Fruit fly (Drosophila melanogaster): ENCODE measurements around the gene atms.

The atms gene

dm6 chr3R:4775371-4775770 is 25.5 kb downstream of the atms start (continued):
- TF ChIP-seq CG1647 (GFP tag; optimal IDR thresholded peaks at IDR 0.05) (no peak), CG9876 (GFP tag; optimal IDR thresholded peaks at IDR 0.05) (peak; percentile 2), CG9797 (GFP tag; optimal IDR thresholded peaks at IDR 0.05) (peak; percentile 85), CG1024 (GFP tag; IDR thresholded peaks at IDR 0.05) (peak; percentile 74), schlank (tag; optimal IDR thresholded peaks at IDR 0.05) (no peak), gro (GFP tag; optimal IDR thresholded peaks at IDR 0.05) (no peak), fu2 (GFP tag; optimal IDR thresholded peaks at IDR 0.05) (peak; percentile 2), grau (tag; optimal IDR thresholded peaks at IDR 0.05) (peak; percentile 46), B-H1 (GFP tag; IDR thresholded peaks at IDR 0.05) (no peak), CG17361 (GFP tag; IDR thresholded peaks at IDR 0.05) (peak; percentile 55), Sry-β (GFP tag; optimal IDR thresholded peaks at IDR 0.05) (no peak), CG2116 (GFP tag; optimal IDR thresholded peaks at IDR 0.05) (peak; percentile 35), Ssrp (tag; optimal IDR thresholded peaks at IDR 0.05) (peak; percentile 28), CG17612 (GFP tag; IDR thresholded peaks at IDR 0.05) (no peak), stc (GFP tag; IDR thresholded peaks at IDR 0.05) (no peak), CG8089 (GFP tag; optimal IDR thresholded peaks at IDR 0.05) (no peak), Rx (GFP tag; IDR thresholded peaks at IDR 0.05) (no peak), hbn (GFP tag; IDR thresholded peaks at IDR 0.05; ENCODE audit: partially characterized antibody) (no peak), CG2678 (tag; optimal IDR thresholded peaks at IDR 0.05) (no peak), CG18262 (tag; optimal IDR thresholded peaks at IDR 0.05) (no peak), Asciz (GFP tag; optimal IDR thresholded peaks at IDR 0.05) (peak; percentile 6), dysf (GFP tag; IDR thresholded peaks at IDR 0.05) (peak; percentile 42; the same call in 2 of the 3 replicates), CG13775 (GFP tag; optimal IDR thresholded peaks at IDR 0.05) (peak; percentile 44), Dfd (GFP tag; optimal IDR thresholded peaks at IDR 0.05) (no peak), CG14050 (GFP tag; IDR thresholded peaks at IDR 0.05) (0 out of 3 replicates have a peak, but pooled peaks have one; percentile 28), inv (GFP tag; IDR thresholded peaks at IDR 0.05; ENCODE audit: partially characterized antibody) (no peak)

dm6 chr3R:4780262-4780661 is 30.4 kb downstream of the atms start, which contains the start of gene CG14655:
TSS of gene CG14655 (minus strand) at chr3R:4780302.
- 0 out of 4 replicates have a peak, but pooled peaks have one; percentile 68 for TF ChIP-seq chinmo (GFP tag; IDR thresholded peaks at IDR 0.05; ENCODE audit: partially characterized antibody)
- TF ChIP-seq row (GFP tag; IDR thresholded peaks at IDR 0.05), result 0 out of 3 replicates have a peak, but pooled peaks have one; percentile 5
- TF ChIP-seq Dp (GFP tag; optimal IDR thresholded peaks at IDR 0.05), result no peak
- no peak for TF ChIP-seq MESR4 (GFP tag; optimal IDR thresholded peaks at IDR 0.05)
- TF ChIP-seq CG1024 (GFP tag; IDR thresholded peaks at IDR 0.05), result no peak
- TF ChIP-seq CG9932 (GFP tag; IDR thresholded peaks at IDR 0.05), result no peak
- TF ChIP-seq CG16813 (GFP tag; IDR thresholded peaks at IDR 0.05; ENCODE audit: partially characterized antibody), result no peak
- 0 out of 2 replicates have a peak, but pooled peaks have one; percentile 8 for TF ChIP-seq CG10321 (GFP tag; IDR thresholded peaks at IDR 0.05)
- TF ChIP-seq CG3281 (GFP tag; optimal IDR thresholded peaks at IDR 0.05), result no peak
- TF ChIP-seq tna (GFP tag; IDR thresholded peaks at IDR 0.05; ENCODE audit: partially characterized antibody), result no peak
- TF ChIP-seq Meics (GFP tag; optimal IDR thresholded peaks at IDR 0.05), result no peak
- no peak for TF ChIP-seq CG31365 (tag; optimal IDR thresholded peaks at IDR 0.05)
- TF ChIP-seq NC2β (GFP tag; optimal IDR thresholded peaks at IDR 0.05), result no peak
- no peak for TF ChIP-seq CG4404 (GFP tag; IDR thresholded peaks at IDR 0.05)
- peak; percentile 71 for TF ChIP-seq Ets65A (GFP tag)
- no peak for TF ChIP-seq Chrac-16 (GFP tag; optimal IDR thresholded peaks at IDR 0.05)
- TF ChIP-seq ewg (GFP tag; optimal IDR thresholded peaks at IDR 0.05), result no peak
- TF ChIP-seq CG11695 (GFP tag; IDR thresholded peaks at IDR 0.05), result no peak
- no peak for TF ChIP-seq fd3F (GFP tag; optimal IDR thresholded peaks at IDR 0.05)
- TF ChIP-seq CG10209 (GFP tag; optimal IDR thresholded peaks at IDR 0.05), result no peak
- no peak for TF ChIP-seq tgo (GFP tag; IDR thresholded peaks at IDR 0.05)
- no peak for TF ChIP-seq CG11723 (GFP tag; optimal IDR thresholded peaks at IDR 0.05)
- TF ChIP-seq rib (GFP tag; IDR thresholded peaks at IDR 0.05), result no peak
- TF ChIP-seq danr (GFP tag; IDR thresholded peaks at IDR 0.05), result no peak
- TF ChIP-seq croc (GFP tag; conservative IDR thresholded peaks at IDR 0.05), result no peak
- peak; percentile 1 for TF ChIP-seq Elba2 (GFP tag; optimal IDR thresholded peaks at IDR 0.05)
- no peak for TF ChIP-seq CG12299 (tag; optimal IDR thresholded peaks at IDR 0.05)
